Worm (Caenorhabditis elegans) whole organism, L2 larva: ENCODE data around the gene clec-161.

ENCODE experiments used
- R02D3.7 ChIP-seq: fragments of 150-350 bp; optimal IDR thresholded peaks from 2 replicates; lab custom pipeline; 2014; ENCODE audit warnings: missing biosample characterization, missing genetic modification characterization
- ama-1 ChIP-seq: fragments of 150-350 bp; optimal IDR thresholded peaks from 2 replicates; lab custom pipeline; 2018; ENCODE audit warnings: inconsistent platforms
- egl-27 ChIP-seq: sonication (generic microtip); optimal IDR thresholded peaks from 3 replicates; lab custom pipeline; 2017; ENCODE audit warnings: missing biosample characterization, missing genetic modification reagents, missing genetic modification characterization
- nhr-11 ChIP-seq: fragments of 150-350 bp; optimal IDR thresholded peaks from 2 replicates; lab custom pipeline; 2014; ENCODE audit warnings: missing biosample characterization, missing genetic modification characterization
- unc-39 ChIP-seq: fragments of 150-350 bp; optimal IDR thresholded peaks from 2 replicates; lab custom pipeline; 2014; ENCODE audit warnings: missing biosample characterization, missing genetic modification characterization

ce11 chrIII:9616933-9617332 is 8.4 kb upstream of the clec-161 start:
- TF ChIP-seq egl-27 (tag; lab: Kevin White, UChicago) (no peak), nhr-11 (tag; lab: Kevin White, UChicago) (no peak), R02D3.7 (tag; lab: Kevin White, UChicago) (no peak), unc-39 (no peak), ama-1 (lab: Kevin White, UChicago) (no peak)
